Worm (Caenorhabditis elegans): ENCODE results near the gene fkh-5.

DNA sequence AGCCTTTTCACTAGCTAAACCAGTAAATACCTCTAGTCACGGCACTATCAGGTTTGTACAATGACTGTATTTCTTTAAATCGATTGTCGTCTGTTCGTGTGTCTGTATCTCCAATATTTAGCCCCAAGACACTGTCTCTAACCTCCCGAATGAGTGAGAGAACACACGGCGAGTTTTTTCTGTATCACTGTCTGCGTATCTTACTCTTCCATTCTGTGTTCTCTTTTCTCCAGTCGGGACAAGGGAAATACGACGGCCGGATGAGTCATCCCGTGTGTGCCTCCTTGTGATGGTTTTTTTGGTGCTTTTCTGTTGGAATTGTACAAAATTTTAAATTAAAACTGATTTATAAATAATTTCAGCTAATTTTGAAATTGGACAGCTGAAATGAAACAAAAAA, 48.4 kb upstream of the fkh-5 start:
- TF ChIP-seq ztf-23 (GFP tag; IDR thresholded peaks at IDR 0.05) (no peak), ref-1 (GFP tag; conservative IDR thresholded peaks at IDR 0.05) (no peak), med-1 (GFP tag; optimal IDR thresholded peaks at IDR 0.05; ENCODE audit: insufficient read depth) (no peak), klf-2 (GFP tag; conservative IDR thresholded peaks at IDR 0.05) (no peak)
